Worm (Caenorhabditis elegans) whole organism, early embryonic: Measurements from ENCODE around the gene nft-1.

Experiments used
- B0310.2 ChIP-seq: sonication (generic microtip); optimal IDR thresholded peaks from 2 replicates; lab custom pipeline; 2016; ENCODE audit warnings: mild to moderate bottlenecking, missing genetic modification characterization, missing compliant biosample characterization
- F13C5.2 ChIP-seq: sonication (generic microtip); optimal IDR thresholded peaks from 2 replicates; lab custom pipeline; 2017; ENCODE audit warnings: mild to moderate bottlenecking, missing genetic modification characterization, inconsistent platforms, missing compliant biosample characterization
- aly-1 ChIP-seq: sonication (generic microtip); optimal IDR thresholded peaks from 2 replicates; lab custom pipeline; 2016; ENCODE audit warnings: missing genetic modification characterization, missing compliant biosample characterization
- ama-1 ChIP-seq: fragments of 150-350 bp; optimal IDR thresholded peaks from 2 replicates; lab custom pipeline; 2014
- ceh-13 ChIP-seq: fragments of 200-800 bp; sonication (Bioruptor generic); optimal IDR thresholded peaks from 2 replicates; lab custom pipeline; 2018; ENCODE audit warnings: mild to moderate bottlenecking, missing genetic modification characterization, missing compliant biosample characterization
- ceh-36 ChIP-seq: sonication (generic microtip); optimal IDR thresholded peaks from 2 replicates; lab custom pipeline; 2016; ENCODE audit warnings: missing genetic modification characterization, inconsistent platforms, missing compliant biosample characterization
- ets-7 ChIP-seq: sonication (generic microtip); optimal IDR thresholded peaks from 2 replicates; lab custom pipeline; 2016; ENCODE audit warnings: missing genotype, missing genetic modification characterization, missing compliant biosample characterization
- flt-1 ChIP-seq: fragments of 200-800 bp; sonication (Bioruptor generic); IDR thresholded peaks from 2 replicates; pipeline ENCODE4 v1.3.6; 2022; ENCODE audit warnings: missing genetic modification characterization, missing compliant biosample characterization
- hmbx-1 ChIP-seq: sonication (generic microtip); optimal IDR thresholded peaks from 2 replicates; lab custom pipeline; 2016; ENCODE audit warnings: mild to moderate bottlenecking, missing genetic modification characterization, missing compliant biosample characterization
- hmg-4 ChIP-seq: fragments of 200-800 bp; sonication (Bioruptor generic); optimal IDR thresholded peaks from 2 replicates; lab custom pipeline; 2018; ENCODE audit warnings: mild to moderate bottlenecking, missing genetic modification characterization, missing compliant biosample characterization
- hnd-1 ChIP-seq: sonication (generic microtip); optimal IDR thresholded peaks from 2 replicates; lab custom pipeline; 2016; ENCODE audit warnings: missing genetic modification characterization, missing compliant biosample characterization
- pes-1 ChIP-seq: fragments of 200-800 bp; sonication (Bioruptor generic); IDR thresholded peaks from 2 replicates; pipeline ENCODE4 v1.3.6; 2022; ENCODE audit warnings: missing genetic modification reagents, missing genetic modification characterization, missing compliant biosample characterization
- scrt-1 ChIP-seq: fragments of 200-800 bp; sonication (Bioruptor generic); IDR thresholded peaks from 2 replicates; pipeline ENCODE4 v1.3.6; 2022; ENCODE audit warnings: missing genetic modification characterization, missing compliant biosample characterization
- sea-1 ChIP-seq: fragments of 200-800 bp; sonication (Bioruptor generic); conservative IDR thresholded peaks from 2 replicates; pipeline ENCODE4 v1.3.6; 2022; ENCODE audit warnings: missing genetic modification characterization, missing compliant biosample characterization
- tbx-11 ChIP-seq: fragments of 200-800 bp; sonication (Bioruptor generic); IDR thresholded peaks from 2 replicates; pipeline ENCODE4 v1.3.6; 2022; ENCODE audit warnings: missing genetic modification characterization, missing compliant biosample characterization
- tbx-37 ChIP-seq: fragments of 200-800 bp; sonication (Bioruptor generic); conservative IDR thresholded peaks from 2 replicates; pipeline ENCODE4 v1.3.6; 2022; ENCODE audit warnings: missing genetic modification reagents, missing genetic modification characterization, missing compliant biosample characterization
- tra-4 ChIP-seq: sonication (generic microtip); optimal IDR thresholded peaks from 2 replicates; lab custom pipeline; 2017; ENCODE audit warnings: missing genetic modification characterization, missing compliant biosample characterization

nft-1 gene

ce11 chrIII:11896652-11897051 is 27.0 kb upstream of the nft-1 start:
- TF ChIP-seq scrt-1 (GFP tag; lab: Robert Waterston, UW) (no peak), flt-1 (no peak), ceh-13 (GFP tag; lab: Kevin White, UChicago) (no peak), pes-1 (GFP tag; lab: Robert Waterston, UW) (no peak), ceh-36 (tag; lab: Kevin White, UChicago) (no peak)

- TF ChIP-seq tbx-11 (GFP tag; lab: Robert Waterston, UW) (no peak), tra-4 (tag; lab: Kevin White, UChicago) (no peak), flt-1 (no peak)
These were observed 25.5 kb upstream of the nft-1 start, which contains the start of gene tsen-2 for ce11 chrIII:11898169-11898568. TSS of gene tsen-2 (minus strand) at chrIII:11898269.

DNA sequence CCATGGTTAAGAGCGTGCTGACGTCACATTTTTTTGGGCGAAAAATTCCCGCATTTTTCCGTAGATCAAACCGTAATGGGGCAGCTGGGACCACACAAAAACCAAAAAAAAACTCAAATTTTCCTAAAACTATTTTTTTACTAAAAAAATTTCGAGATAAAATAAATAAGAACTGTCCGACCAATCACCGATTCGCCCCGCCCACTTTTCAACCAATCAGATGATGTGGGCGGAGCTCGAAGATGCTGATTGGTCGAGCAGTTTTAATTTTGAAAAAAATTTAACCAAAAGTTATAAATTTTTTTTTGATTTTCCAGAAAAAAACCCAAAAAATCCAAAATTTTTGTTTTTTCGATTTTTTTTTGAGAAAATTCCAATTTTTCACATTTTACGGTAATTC is 23.7 kb upstream of the nft-1 start:
- TF ChIP-seq ceh-13 (GFP tag; lab: Kevin White, UChicago) (no peak), F13C5.2 (tag; lab: Kevin White, UChicago) (no peak), hmg-4 (no peak), tra-4 (tag; lab: Kevin White, UChicago) (no peak), tbx-11 (GFP tag; lab: Robert Waterston, UW) (no peak), B0310.2 (tag; lab: Kevin White, UChicago) (no peak), tbx-37 (GFP tag; lab: Robert Waterston, UW) (no peak), ets-7 (tag; lab: Kevin White, UChicago) (no peak), sea-1 (no peak), ama-1 (lab: Kevin White, UChicago) (no peak), aly-1 (tag; lab: Kevin White, UChicago) (no peak), hnd-1 (tag; lab: Kevin White, UChicago) (no peak), hmbx-1 (tag; lab: Kevin White, UChicago) (no peak), pes-1 (GFP tag; lab: Robert Waterston, UW) (no peak), flt-1 (no peak), scrt-1 (GFP tag; lab: Robert Waterston, UW) (no peak), ceh-36 (tag; lab: Kevin White, UChicago) (no peak)

ce11 chrIII:11902782-11903181 is 20.9 kb upstream of the nft-1 start:
- TF ChIP-seq sea-1 = no peak
- TF ChIP-seq hmg-4 = no peak
- no peak for TF ChIP-seq hnd-1 (tag; lab: Kevin White, UChicago)
- TF ChIP-seq ceh-13 (GFP tag; lab: Kevin White, UChicago) = no peak
- TF ChIP-seq ets-7 (tag; lab: Kevin White, UChicago) = no peak
- no peak for TF ChIP-seq tbx-37 (GFP tag; lab: Robert Waterston, UW)
- TF ChIP-seq hmbx-1 (tag; lab: Kevin White, UChicago) = no peak
- TF ChIP-seq ama-1 (lab: Kevin White, UChicago) = no peak
- no peak for TF ChIP-seq aly-1 (tag; lab: Kevin White, UChicago)
- no peak for TF ChIP-seq tra-4 (tag; lab: Kevin White, UChicago)
- TF ChIP-seq scrt-1 (GFP tag; lab: Robert Waterston, UW) = no peak
- no peak for TF ChIP-seq pes-1 (GFP tag; lab: Robert Waterston, UW)
- no peak for TF ChIP-seq F13C5.2 (tag; lab: Kevin White, UChicago)

DNA sequence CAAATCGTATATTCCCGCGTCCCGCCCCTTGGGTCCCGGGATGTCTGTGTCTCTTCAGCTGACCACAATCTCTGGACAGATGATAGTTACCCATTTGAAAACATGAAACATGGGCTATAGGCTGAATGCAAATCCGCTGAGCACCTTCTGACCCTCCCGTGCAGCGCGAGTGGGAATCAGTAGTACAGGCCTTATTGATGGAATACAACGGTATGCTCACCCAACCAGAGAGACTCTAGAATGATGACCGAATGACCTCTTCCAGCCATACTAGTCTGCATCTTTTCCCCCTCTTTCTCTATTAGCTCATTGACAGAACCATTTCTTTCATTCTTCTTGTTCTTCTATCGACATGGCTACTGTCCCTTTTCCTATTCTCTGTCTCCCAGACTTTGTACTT is 16.5 kb upstream of the nft-1 start, which contains the start of gene sdz-33:
Gene sdz-33 (plus strand): TSS at position 301 of the 400 bp plus-strand sequence.
- TF ChIP-seq ama-1 (lab: Kevin White, UChicago) (no peak), B0310.2 (tag; lab: Kevin White, UChicago) (no peak), hnd-1 (tag; lab: Kevin White, UChicago) (no peak), tbx-11 (GFP tag; lab: Robert Waterston, UW) (no peak), sea-1 (no peak), hmbx-1 (tag; lab: Kevin White, UChicago) (no peak)

DNA sequence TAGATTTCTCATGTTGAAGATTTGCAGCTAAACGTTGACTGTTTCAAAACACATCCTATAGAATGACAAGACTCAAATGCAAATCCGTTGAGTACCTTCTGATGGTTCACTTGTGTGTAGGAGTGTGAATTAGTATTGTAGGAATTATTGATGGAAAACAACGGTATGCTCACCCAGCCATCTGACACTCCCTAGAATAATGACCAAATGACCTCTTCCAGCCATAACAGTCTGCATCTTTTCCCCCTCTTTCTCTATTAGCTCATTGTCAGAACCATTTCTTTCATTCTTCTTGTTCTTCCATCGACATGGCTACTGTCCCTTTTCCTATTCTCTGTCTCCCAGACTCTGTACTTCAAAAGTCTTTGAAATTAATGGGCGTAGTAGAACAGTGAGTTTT is 15.0 kb upstream of the nft-1 start, which contains the start of gene fbxb-24:
Gene fbxb-24 (plus strand): TSS at position 301 of the 400 bp plus-strand sequence.
- TF ChIP-seq pes-1 (GFP tag; lab: Robert Waterston, UW) = no peak
- no peak for TF ChIP-seq tbx-37 (GFP tag; lab: Robert Waterston, UW)
- TF ChIP-seq tra-4 (tag; lab: Kevin White, UChicago) = no peak
- no peak for TF ChIP-seq ama-1 (lab: Kevin White, UChicago)
- TF ChIP-seq hmg-4 = no peak
- no peak for TF ChIP-seq F13C5.2 (tag; lab: Kevin White, UChicago)
- no peak for TF ChIP-seq hmbx-1 (tag; lab: Kevin White, UChicago)
- TF ChIP-seq ceh-36 (tag; lab: Kevin White, UChicago) = no peak
- no peak for TF ChIP-seq ceh-13 (GFP tag; lab: Kevin White, UChicago)

ce11 chrIII:11909778-11910177 is 13.9 kb upstream of the nft-1 start, which contains the start of gene faah-4:
TSS of gene faah-4 (minus strand) at chrIII:11909878.
- TF ChIP-seq ceh-13 (GFP tag; lab: Kevin White, UChicago) = no peak
- no peak for TF ChIP-seq ama-1 (lab: Kevin White, UChicago)
- TF ChIP-seq ets-7 (tag; lab: Kevin White, UChicago) = no peak
- TF ChIP-seq flt-1 = no peak
- no peak for TF ChIP-seq tra-4 (tag; lab: Kevin White, UChicago)
- TF ChIP-seq pes-1 (GFP tag; lab: Robert Waterston, UW) = no peak
- no peak for TF ChIP-seq tbx-37 (GFP tag; lab: Robert Waterston, UW)
- TF ChIP-seq tbx-11 (GFP tag; lab: Robert Waterston, UW) = no peak
- no peak for TF ChIP-seq F13C5.2 (tag; lab: Kevin White, UChicago)
- no peak for TF ChIP-seq hmg-4
- no peak for TF ChIP-seq hmbx-1 (tag; lab: Kevin White, UChicago)
- TF ChIP-seq ceh-36 (tag; lab: Kevin White, UChicago) = no peak
- TF ChIP-seq sea-1 = no peak
- no peak for TF ChIP-seq B0310.2 (tag; lab: Kevin White, UChicago)

- TF ChIP-seq B0310.2 (tag; lab: Kevin White, UChicago) (no peak), pes-1 (GFP tag; lab: Robert Waterston, UW) (no peak), hmg-4 (no peak), ceh-13 (GFP tag; lab: Kevin White, UChicago) (no peak), aly-1 (tag; lab: Kevin White, UChicago) (no peak), hnd-1 (tag; lab: Kevin White, UChicago) (no peak), tbx-37 (GFP tag; lab: Robert Waterston, UW) (no peak), ceh-36 (tag; lab: Kevin White, UChicago) (no peak), tra-4 (tag; lab: Kevin White, UChicago) (no peak), ets-7 (tag; lab: Kevin White, UChicago) (no peak), flt-1 (no peak), ama-1 (lab: Kevin White, UChicago) (no peak), scrt-1 (GFP tag; lab: Robert Waterston, UW) (no peak), sea-1 (no peak), tbx-11 (GFP tag; lab: Robert Waterston, UW) (no peak), F13C5.2 (tag; lab: Kevin White, UChicago) (no peak)
These were observed 9.5 kb upstream of the nft-1 start, which contains the start of gene Y56A3A.16 for ce11 chrIII:11914220-11914619. TSS of gene Y56A3A.16 (minus strand) at chrIII:11914320.
